Fruit fly (Drosophila melanogaster) whole organism, embryonic: Measurements from ENCODE around the gene CG32801.

Experiments
- Atf3 ChIP-seq: fragments of 200-800 bp; sonication (Bioruptor generic); optimal IDR thresholded peaks from 3 replicates; lab custom pipeline; 2016; ENCODE audit warnings: missing biosample characterization, missing genetic modification characterization
- B-H1 ChIP-seq: fragments of 200-800 bp; sonication (Bioruptor generic); IDR thresholded peaks from 3 replicates; pipeline ENCODE4 v1.3.6; 2022; ENCODE audit warnings: missing biosample characterization, missing genetic modification characterization
- CG12155 ChIP-seq: fragments of 200-800 bp; sonication (Bioruptor generic); optimal IDR thresholded peaks from 3 replicates; lab custom pipeline; 2016; ENCODE audit warnings: missing biosample characterization, missing genetic modification characterization
- CG12219 ChIP-seq: fragments of 200-800 bp; sonication (Bioruptor generic); optimal IDR thresholded peaks from 3 replicates; lab custom pipeline; 2018; ENCODE audit warnings: missing biosample characterization, mild to moderate bottlenecking, missing genetic modification characterization
- CG13424 ChIP-seq: fragments of 200-800 bp; sonication (Bioruptor generic); optimal IDR thresholded peaks from 2 replicates; lab custom pipeline; 2019; ENCODE audit warnings: missing biosample characterization, mild to moderate bottlenecking, missing genetic modification characterization, moderate library complexity
- CG13624 ChIP-seq: fragments of 200-800 bp; sonication (Bioruptor generic); optimal IDR thresholded peaks from 2 replicates; lab custom pipeline; 2016; ENCODE audit warnings: missing biosample characterization, missing genetic modification characterization
- CG15011 ChIP-seq: fragments of 200-800 bp; sonication (Bioruptor generic); optimal IDR thresholded peaks from 3 replicates; lab custom pipeline; 2018; ENCODE audit warnings: missing biosample characterization, mild to moderate bottlenecking, missing genetic modification characterization
- CG17385 ChIP-seq: fragments of 200-800 bp; sonication (Bioruptor generic); optimal IDR thresholded peaks from 3 replicates; lab custom pipeline; 2018; ENCODE audit warnings: missing biosample characterization, mild to moderate bottlenecking, missing genetic modification characterization
- CG18599 ChIP-seq: fragments of 200-800 bp; sonication (Bioruptor generic); optimal IDR thresholded peaks from 3 replicates; lab custom pipeline; 2017; ENCODE audit warnings: missing biosample characterization, missing genetic modification characterization, mild to moderate bottlenecking, moderate library complexity, missing genetic modification reagents
- CG2678 ChIP-seq: fragments of 200-800 bp; sonication (Bioruptor generic); optimal IDR thresholded peaks from 3 replicates; lab custom pipeline; 2019; ENCODE audit warnings: missing biosample characterization, mild to moderate bottlenecking, missing genetic modification characterization, moderate library complexity
- CG30403 ChIP-seq: fragments of 200-800 bp; sonication (Bioruptor generic); optimal IDR thresholded peaks from 3 replicates; lab custom pipeline; 2016; ENCODE audit warnings: missing biosample characterization, missing genetic modification characterization
- CG6854 ChIP-seq: fragments of 200-800 bp; sonication (Bioruptor generic); optimal IDR thresholded peaks from 3 replicates; lab custom pipeline; 2017; ENCODE audit warnings: missing biosample characterization, mild to moderate bottlenecking, missing genetic modification characterization
- CG7839 ChIP-seq: fragments of 200-800 bp; sonication (Bioruptor generic); optimal IDR thresholded peaks from 3 replicates; lab custom pipeline; 2018; ENCODE audit warnings: missing biosample characterization, mild to moderate bottlenecking, missing genetic modification characterization, moderate library complexity
- CG8478 ChIP-seq: fragments of >200 bp; optimal IDR thresholded peaks from 2 replicates; lab custom pipeline; 2018
- CG8924 ChIP-seq: fragments of 200-800 bp; optimal IDR thresholded peaks from 3 replicates; lab custom pipeline; 2019; ENCODE audit warnings: missing biosample characterization, mild to moderate bottlenecking, missing genetic modification characterization, moderate library complexity
- CHES-1-like ChIP-seq: fragments of 200-800 bp; sonication (Bioruptor generic); optimal IDR thresholded peaks from 2 replicates; lab custom pipeline; 2016; ENCODE audit warnings: missing biosample characterization, missing genetic modification characterization
- CkIIα-i1 ChIP-seq: fragments of 200-800 bp; sonication (Bioruptor generic); IDR thresholded peaks from 2 replicates; pipeline ENCODE4 v1.3.6; 2022; ENCODE audit warnings: missing biosample characterization, missing genetic modification characterization
- CoRest ChIP-seq: fragments of 200-800 bp; sonication (Bioruptor generic); optimal IDR thresholded peaks from 3 replicates; lab custom pipeline; 2018; ENCODE audit warnings: missing biosample characterization, mild to moderate bottlenecking, missing genetic modification characterization, moderate library complexity
- H15 ChIP-seq: fragments of 200-800 bp; sonication (Bioruptor generic); IDR thresholded peaks from 3 replicates; pipeline ENCODE4 v1.3.6; 2022; ENCODE audit warnings: missing biosample characterization, missing genetic modification characterization
- H2.0 ChIP-seq: fragments of 200-800 bp; sonication (Bioruptor generic); IDR thresholded peaks from 2 replicates; pipeline ENCODE4 v1.3.6; 2022; ENCODE audit warnings: missing biosample characterization, missing genetic modification characterization
- HLH3B ChIP-seq: fragments of 200-800 bp; sonication (Bioruptor generic); IDR thresholded peaks from 2 replicates; pipeline ENCODE4 v1.3.6; 2022; ENCODE audit warnings: missing biosample characterization, missing genetic modification characterization
- Mad ChIP-seq: fragments of 200-800 bp; sonication (Bioruptor generic); optimal IDR thresholded peaks from 2 replicates; lab custom pipeline; 2016; ENCODE audit warnings: missing biosample characterization, missing genetic modification characterization
- Nf-YC ChIP-seq: fragments of 200-800 bp; optimal IDR thresholded peaks from 3 replicates; lab custom pipeline; 2019; ENCODE audit warnings: missing biosample characterization, mild to moderate bottlenecking, missing genetic modification characterization, moderate library complexity
- Oli ChIP-seq: fragments of 200-800 bp; sonication (Bioruptor generic); optimal IDR thresholded peaks from 2 replicates; lab custom pipeline; 2018; ENCODE audit warnings: missing biosample characterization, mild to moderate bottlenecking, missing genetic modification characterization, moderate library complexity
- Ptx1 ChIP-seq: fragments of 200-800 bp; sonication (Bioruptor generic); IDR thresholded peaks from 2 replicates; pipeline ENCODE4 v1.3.6; 2022; ENCODE audit warnings: missing biosample characterization, missing genetic modification characterization
- Rx ChIP-seq: fragments of 200-800 bp; sonication (Bioruptor generic); IDR thresholded peaks from 2 replicates; pipeline ENCODE4 v1.3.6; 2022; ENCODE audit warnings: missing biosample characterization, missing genetic modification characterization
- Sin3A ChIP-seq: fragments of >200 bp; optimal IDR thresholded peaks from 2 replicates; lab custom pipeline; 2018
- Vsx1 ChIP-seq: fragments of 200-800 bp; sonication (Bioruptor generic); optimal IDR thresholded peaks from 2 replicates; lab custom pipeline; 2017; ENCODE audit warnings: missing biosample characterization, mild to moderate bottlenecking, missing genetic modification characterization, missing genetic modification reagents
- abd-A ChIP-seq: fragments of 200-800 bp; sonication (Bioruptor generic); optimal IDR thresholded peaks from 3 replicates; lab custom pipeline; 2019; ENCODE audit warnings: missing biosample characterization, mild to moderate bottlenecking, missing genetic modification characterization, moderate library complexity
- ac ChIP-seq: fragments of 200-800 bp; sonication (Bioruptor generic); optimal IDR thresholded peaks from 3 replicates; lab custom pipeline; 2017; ENCODE audit warnings: missing biosample characterization, mild to moderate bottlenecking, missing genetic modification characterization
- aop ChIP-seq: fragments of 200-800 bp; sonication (Bioruptor generic); IDR thresholded peaks from 2 replicates; pipeline ENCODE4 v1.3.6; 2022; ENCODE audit warnings: missing biosample characterization, missing genetic modification characterization
- ara ChIP-seq: fragments of 200-800 bp; sonication (Bioruptor generic); IDR thresholded peaks from 2 replicates; pipeline ENCODE4 v1.3.6; 2022; ENCODE audit warnings: missing biosample characterization, missing genetic modification characterization
- bab2 ChIP-seq: fragments of 200-800 bp; sonication (Bioruptor generic); optimal IDR thresholded peaks from 2 replicates; lab custom pipeline; 2016; ENCODE audit warnings: missing biosample characterization, missing genetic modification characterization
- bsh ChIP-seq, 2 experiments: fragments of 200-800 bp; sonication (Bioruptor generic); optimal IDR thresholded peaks; 2 replicates each; lab custom pipeline; 2017 to 2018; ENCODE audit warnings: mild to moderate bottlenecking in 2 of 2, missing biosample characterization in 2 of 2, missing genetic modification characterization in 2 of 2, moderate library complexity in 1 of 2
- corto ChIP-seq: fragments of 200-800 bp; sonication (Bioruptor generic); optimal IDR thresholded peaks from 2 replicates; lab custom pipeline; 2016; ENCODE audit warnings: missing biosample characterization, mild to moderate bottlenecking, missing genetic modification characterization, moderate library complexity
- crp ChIP-seq, 2 experiments: fragments of 200-800 bp; sonication (Bioruptor generic); optimal IDR thresholded peaks; 2 replicates in 1 of 2; 3 replicates in 1 of 2; lab custom pipeline; 2017; ENCODE audit warnings: missing biosample characterization in 2 of 2, missing genetic modification characterization in 2 of 2, mild to moderate bottlenecking in 1 of 2, moderate library complexity in 1 of 2
- da ChIP-seq: fragments of 200-800 bp; sonication (Bioruptor generic); optimal IDR thresholded peaks from 2 replicates; lab custom pipeline; 2016; ENCODE audit warnings: missing biosample characterization, missing genetic modification characterization
- fru ChIP-seq: fragments of >200 bp; optimal IDR thresholded peaks from 2 replicates; lab custom pipeline; 2017
- ham ChIP-seq: fragments of 200-800 bp; sonication (Bioruptor generic); IDR thresholded peaks from 2 replicates; pipeline ENCODE4 v1.3.6; 2022; ENCODE audit warnings: missing biosample characterization, missing genetic modification characterization
- hkb ChIP-seq, 2 experiments: fragments of 200-800 bp in 1 of 2; fragments of >200 bp in 1 of 2; sonication (Bioruptor generic) in 1 of 2; IDR thresholded peaks in 1 of 2; optimal IDR thresholded peaks in 1 of 2; 2 replicates each; pipeline versions ENCODE4 v1.3.6 to Lab custom; 2017 to 2022; ENCODE audit warnings: missing biosample characterization in 1 of 2, missing genetic modification characterization in 1 of 2
- nerfin-1 ChIP-seq: fragments of 200-800 bp; sonication (Bioruptor generic); optimal IDR thresholded peaks from 3 replicates; lab custom pipeline; 2019; ENCODE audit warnings: missing biosample characterization, mild to moderate bottlenecking, missing genetic modification characterization, moderate library complexity
- onecut ChIP-seq: fragments of 200-800 bp; sonication (Bioruptor generic); IDR thresholded peaks from 2 replicates; pipeline ENCODE4 v1.3.6; 2022; ENCODE audit warnings: missing biosample characterization, missing genetic modification characterization
- pfk ChIP-seq: fragments of 200-800 bp; sonication (Bioruptor generic); optimal IDR thresholded peaks from 2 replicates; lab custom pipeline; 2018; ENCODE audit warnings: missing biosample characterization, mild to moderate bottlenecking, missing genetic modification characterization, moderate library complexity
- phol ChIP-seq: fragments of 200-800 bp; sonication (Bioruptor generic); optimal IDR thresholded peaks from 3 replicates; lab custom pipeline; 2018; ENCODE audit warnings: missing biosample characterization, mild to moderate bottlenecking, missing genetic modification characterization, moderate library complexity
- sd ChIP-seq: fragments of 200-800 bp; sonication (Bioruptor generic); optimal IDR thresholded peaks from 3 replicates; lab custom pipeline; 2018; ENCODE audit warnings: missing biosample characterization, mild to moderate bottlenecking, missing genetic modification characterization, moderate library complexity
- ssp ChIP-seq: fragments of 200-800 bp; sonication (Bioruptor generic); IDR thresholded peaks from 2 replicates; pipeline ENCODE4 v1.3.6; 2022; ENCODE audit warnings: missing biosample characterization, missing genetic modification characterization
- trh ChIP-seq: fragments of 200-800 bp; sonication (Bioruptor generic); optimal IDR thresholded peaks from 2 replicates; lab custom pipeline; 2016; ENCODE audit warnings: missing biosample characterization, missing genetic modification characterization
- unpg ChIP-seq: fragments of 200-800 bp; sonication (Bioruptor generic); optimal IDR thresholded peaks from 3 replicates; lab custom pipeline; 2018; ENCODE audit warnings: missing biosample characterization, mild to moderate bottlenecking, missing genetic modification characterization, moderate library complexity
- usp ChIP-seq: fragments of >200 bp; optimal IDR thresholded peaks from 2 replicates; lab custom pipeline; 2017; ENCODE audit warnings: missing biosample characterization, missing genetic modification characterization
- vvl ChIP-seq: fragments of 200-800 bp; sonication (Bioruptor generic); IDR thresholded peaks from 2 replicates; pipeline ENCODE4 v1.3.6; 2022; ENCODE audit warnings: missing biosample characterization, missing genetic modification characterization
- zf30C ChIP-seq: fragments of 200-800 bp; sonication (Bioruptor generic); optimal IDR thresholded peaks from 3 replicates; lab custom pipeline; 2018; ENCODE audit warnings: missing biosample characterization, mild to moderate bottlenecking, missing genetic modification characterization

Gene CG32801

dm6 chrX:1879606-1880110 is 23.3 kb downstream of the CG32801 start, which contains the start of gene CG14818 (continued):
- TF ChIP-seq Mad (GFP tag; lab: Kevin White, UChicago) (peak; percentile 53), corto (GFP tag; lab: Kevin White, UChicago) (no peak), Nf-YC (tag; lab: Kevin White, UChicago) (peak; percentile 90), CG13624 (GFP tag; lab: Kevin White, UChicago) (peak; percentile 47), CG30403 (GFP tag; lab: Kevin White, UChicago) (peak; percentile 53), CG13424 (peak; percentile 69), Ptx1 (peak; percentile 78), HLH3B (GFP tag; lab: Robert Waterston, UW) (peak; percentile 66), CG15011 (GFP tag; lab: Kevin White, UChicago) (no peak), CG7839 (tag; lab: Kevin White, UChicago) (peak; percentile 66), phol (tag; lab: Kevin White, UChicago) (peak; percentile 63), ara (peak; percentile 29; the same call in 1 of the 2 replicates), sd (tag; lab: Kevin White, UChicago) (no peak), fru (lab: Kevin White, UChicago) (no peak), trh (no peak), CG8478 (no peak), CkIIα-i1 (no peak), CG6854 (GFP tag; lab: Kevin White, UChicago) (no peak), usp (GFP tag; lab: Kevin White, UChicago) (no peak), CG12219 (GFP tag; lab: Kevin White, UChicago) (peak; percentile 38), nerfin-1 (tag; lab: Kevin White, UChicago) (no peak), CG8924 (peak; percentile 6), unpg (GFP tag; lab: Kevin White, UChicago) (peak; percentile 60), onecut (no peak; the same call in 1 of the 2 replicates), Atf3 (peak; percentile 46), vvl (peak; percentile 74), da (GFP tag; lab: Kevin White, UChicago) (no peak), CHES-1-like (GFP tag; lab: Kevin White, UChicago) (peak; percentile 65), zf30C (GFP tag; lab: Kevin White, UChicago) (no peak), Sin3A (no peak), CG2678 (tag; lab: Kevin White, UChicago) (peak; percentile 72), Vsx1 (no peak), CoRest (tag; lab: Kevin White, UChicago) (peak; percentile 66), Rx (GFP tag; lab: Robert Waterston, UW) (peak; percentile 38), bsh (GFP tag; optimal IDR thresholded peaks at IDR 0.05; lab: Kevin White, UChicago) (peak in 1 of 2 experiments; percentile 62), abd-A (tag; lab: Kevin White, UChicago) (no peak), aop (GFP tag; lab: Robert Waterston, UW) (no peak), ham (GFP tag; lab: Robert Waterston, UW) (no peak), crp (GFP tag; optimal IDR thresholded peaks at IDR 0.05; lab: Kevin White, UChicago) (no peak), H15 (GFP tag; lab: Robert Waterston, UW) (no peak; the same call in 2 of the 3 replicates), CG12155 (peak; percentile 65), H2.0 (peak; percentile 44; the same call in 1 of the 2 replicates), hkb (optimal IDR thresholded peaks at IDR 0.05; lab: Kevin White, UChicago) (no peak), hkb (GFP tag; IDR thresholded peaks at IDR 0.05; lab: Robert Waterston, UW) (no peak), ac (GFP tag; lab: Kevin White, UChicago) (no peak), pfk (no peak), CG17385 (peak; percentile 53), bab2 (GFP tag; lab: Kevin White, UChicago) (peak; percentile 44), CG18599 (GFP tag; lab: Kevin White, UChicago) (peak; percentile 67), ssp (GFP tag; lab: Robert Waterston, UW) (peak; percentile 65), Oli (peak; percentile 34), B-H1 (GFP tag; lab: Robert Waterston, UW) (peak; percentile 28; the same call in 1 of the 3 replicates)
